Worm (Caenorhabditis elegans): ENCODE results near the gene Y40C5A.4.

Gene Y40C5A.4

ce11 chrIV:7324913-7325312, 40.0 kb downstream of the Y40C5A.4 start:
- TF ChIP-seq cog-1 (tag; optimal IDR thresholded peaks at IDR 0.05) = no peak
- no peak for TF ChIP-seq T22C8.4 (GFP tag; IDR thresholded peaks at IDR 0.05)
- no peak for TF ChIP-seq tab-1 (GFP tag; IDR thresholded peaks at IDR 0.05)
- TF ChIP-seq flt-1 (GFP tag; IDR thresholded peaks at IDR 0.05) = no peak
- TF ChIP-seq ref-1 (GFP tag; conservative IDR thresholded peaks at IDR 0.05) = no peak
- TF ChIP-seq ztf-29 (GFP tag; IDR thresholded peaks at IDR 0.05) = no peak
- no peak for TF ChIP-seq ztf-23 (GFP tag; IDR thresholded peaks at IDR 0.05)
- no peak for TF ChIP-seq klf-2 (GFP tag; conservative IDR thresholded peaks at IDR 0.05)
- no peak for TF ChIP-seq med-1 (GFP tag; optimal IDR thresholded peaks at IDR 0.05; ENCODE audit: insufficient read depth)

ce11 chrIV:7323904-7324303, 41.0 kb downstream of the Y40C5A.4 start:
- TF ChIP-seq ref-1 (GFP tag; conservative IDR thresholded peaks at IDR 0.05) (no peak), ztf-29 (GFP tag; IDR thresholded peaks at IDR 0.05) (no peak), flt-1 (GFP tag; IDR thresholded peaks at IDR 0.05) (no peak), ztf-23 (GFP tag; IDR thresholded peaks at IDR 0.05) (no peak), tab-1 (GFP tag; IDR thresholded peaks at IDR 0.05) (no peak)

- no peak for TF ChIP-seq med-1 (GFP tag; optimal IDR thresholded peaks at IDR 0.05; ENCODE audit: insufficient read depth)
- TF ChIP-seq ztf-29 (GFP tag; IDR thresholded peaks at IDR 0.05) = no peak
These were observed 44.2 kb downstream of the Y40C5A.4 start for ce11 chrIV:7320688-7321087.

ce11 chrIV:7319931-7320435, 44.9 kb downstream of the Y40C5A.4 start:
- TF ChIP-seq klf-2 (GFP tag; conservative IDR thresholded peaks at IDR 0.05) (no peak), T22C8.4 (GFP tag; IDR thresholded peaks at IDR 0.05) (no peak), flt-1 (GFP tag; IDR thresholded peaks at IDR 0.05) (0 out of 2 replicates have a peak, but pooled peaks have one; percentile 29), med-1 (GFP tag; optimal IDR thresholded peaks at IDR 0.05; ENCODE audit: insufficient read depth) (no peak), ref-1 (GFP tag; conservative IDR thresholded peaks at IDR 0.05) (no peak), ztf-29 (GFP tag; IDR thresholded peaks at IDR 0.05) (peak; percentile 35; the same call in 1 of the 2 replicates), ztf-23 (GFP tag; IDR thresholded peaks at IDR 0.05) (0 out of 2 replicates have a peak, but pooled peaks have one; percentile 47), tab-1 (GFP tag; IDR thresholded peaks at IDR 0.05) (no peak), cog-1 (tag; optimal IDR thresholded peaks at IDR 0.05) (peak; percentile 68)

- TF ChIP-seq med-1 (GFP tag; optimal IDR thresholded peaks at IDR 0.05; ENCODE audit: insufficient read depth) = no peak
- TF ChIP-seq klf-2 (GFP tag; conservative IDR thresholded peaks at IDR 0.05) = no peak
- TF ChIP-seq tab-1 (GFP tag; IDR thresholded peaks at IDR 0.05) = no peak
- no peak for TF ChIP-seq flt-1 (GFP tag; IDR thresholded peaks at IDR 0.05)
- no peak for TF ChIP-seq T22C8.4 (GFP tag; IDR thresholded peaks at IDR 0.05)
- TF ChIP-seq cog-1 (tag; optimal IDR thresholded peaks at IDR 0.05) = no peak
- no peak for TF ChIP-seq ztf-29 (GFP tag; IDR thresholded peaks at IDR 0.05)
- no peak for TF ChIP-seq ref-1 (GFP tag; conservative IDR thresholded peaks at IDR 0.05)
- TF ChIP-seq ztf-23 (GFP tag; IDR thresholded peaks at IDR 0.05) = no peak
These were observed 46.0 kb downstream of the Y40C5A.4 start for ce11 chrIV:7318900-7319299.

ce11 chrIV:7317829-7318529, 46.9 kb downstream of the Y40C5A.4 start:
- TF ChIP-seq cog-1 (tag; optimal IDR thresholded peaks at IDR 0.05) (no peak), ztf-23 (GFP tag; IDR thresholded peaks at IDR 0.05) (no peak), ref-1 (GFP tag; conservative IDR thresholded peaks at IDR 0.05) (no peak), tab-1 (GFP tag; IDR thresholded peaks at IDR 0.05) (no peak), med-1 (GFP tag; optimal IDR thresholded peaks at IDR 0.05; ENCODE audit: insufficient read depth) (no peak), flt-1 (GFP tag; IDR thresholded peaks at IDR 0.05) (no peak), T22C8.4 (GFP tag; IDR thresholded peaks at IDR 0.05) (no peak), klf-2 (GFP tag; conservative IDR thresholded peaks at IDR 0.05) (no peak), ztf-29 (GFP tag; IDR thresholded peaks at IDR 0.05) (no peak)

- TF ChIP-seq flt-1 (GFP tag; IDR thresholded peaks at IDR 0.05) = no peak
- no peak for TF ChIP-seq ztf-23 (GFP tag; IDR thresholded peaks at IDR 0.05)
These were observed 48.2 kb downstream of the Y40C5A.4 start, which contains the start of gene F42C5.9 for ce11 chrIV:7316613-7317153. F42C5.9 (minus strand) TSS chrIV:7317103.

ce11 chrIV:7313962-7314361, 50.9 kb downstream of the Y40C5A.4 start:
- no peak for TF ChIP-seq klf-2 (GFP tag; conservative IDR thresholded peaks at IDR 0.05)
- peak; percentile 5 for TF ChIP-seq cog-1 (tag; optimal IDR thresholded peaks at IDR 0.05)
- no peak for TF ChIP-seq tab-1 (GFP tag; IDR thresholded peaks at IDR 0.05)

ce11 chrIV:7313397-7313910, 51.5 kb downstream of the Y40C5A.4 start, which contains the start of gene rps-8:
rps-8 (minus strand) TSS chrIV:7313860.
- TF ChIP-seq ref-1 (GFP tag; conservative IDR thresholded peaks at IDR 0.05) (no peak), klf-2 (GFP tag; conservative IDR thresholded peaks at IDR 0.05) (no peak), med-1 (GFP tag; optimal IDR thresholded peaks at IDR 0.05; ENCODE audit: insufficient read depth) (no peak), ztf-29 (GFP tag; IDR thresholded peaks at IDR 0.05) (no peak)

ce11 chrIV:7312620-7313194, 52.2 kb downstream of the Y40C5A.4 start:
- TF ChIP-seq T22C8.4 (GFP tag; IDR thresholded peaks at IDR 0.05) = no peak
- no peak for TF ChIP-seq ref-1 (GFP tag; conservative IDR thresholded peaks at IDR 0.05)
- TF ChIP-seq ztf-23 (GFP tag; IDR thresholded peaks at IDR 0.05) = no peak
